Fruit fly (Drosophila melanogaster): ENCODE data around the gene CG43965.

The CG43965 gene

DNA sequence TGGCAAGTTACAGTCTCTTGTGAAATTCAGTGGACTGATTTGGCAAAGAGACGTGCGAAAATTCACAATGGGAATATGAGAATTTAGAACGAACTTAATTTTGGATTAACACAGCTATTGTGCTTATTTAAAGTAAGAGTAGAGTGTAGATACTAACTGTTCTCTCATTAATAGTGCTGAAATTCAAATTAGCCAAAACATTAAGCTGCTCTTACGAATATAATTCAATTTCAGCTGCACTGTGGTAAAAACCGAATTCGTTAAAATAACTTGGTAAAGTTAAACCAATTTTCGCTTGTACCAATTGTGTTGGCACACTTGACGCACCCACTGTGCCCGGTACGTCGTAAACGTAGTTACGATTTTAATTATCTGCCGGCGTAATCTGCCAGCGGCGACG is 42.3 kb upstream of the CG43965 start (continued):
- TF ChIP-seq Scr (GFP tag; IDR thresholded peaks at IDR 0.05; ENCODE audit: partially characterized antibody) (no peak), CG12236 (GFP tag; optimal IDR thresholded peaks at IDR 0.05) (no peak), nau (GFP tag; optimal IDR thresholded peaks at IDR 0.05) (peak; percentile 25), HmgZ (tag; optimal IDR thresholded peaks at IDR 0.05) (peak; percentile 56), CG17359 (tag; optimal IDR thresholded peaks at IDR 0.05) (peak; percentile 14), CG34422 (GFP tag; IDR thresholded peaks at IDR 0.05) (no peak), CG6175 (GFP tag; IDR thresholded peaks at IDR 0.05) (no peak), Sox100B (GFP tag; optimal IDR thresholded peaks at IDR 0.05) (peak; percentile 14), ewg (GFP tag; optimal IDR thresholded peaks at IDR 0.05) (no peak), CG10321 (GFP tag; IDR thresholded peaks at IDR 0.05) (no peak), CG7271 (tag; optimal IDR thresholded peaks at IDR 0.05) (no peak), CG7556 (GFP tag; optimal IDR thresholded peaks at IDR 0.05) (peak; percentile 64), ase (GFP tag; IDR thresholded peaks at IDR 0.05) (no peak), CG1792 (GFP tag; optimal IDR thresholded peaks at IDR 0.05) (no peak), CG2116 (GFP tag; optimal IDR thresholded peaks at IDR 0.05) (no peak), CG1603 (tag; optimal IDR thresholded peaks at IDR 0.05) (peak; percentile 15), corto (GFP tag; optimal IDR thresholded peaks at IDR 0.05) (no peak), zen2 (GFP tag; IDR thresholded peaks at IDR 0.05; ENCODE audit: partially characterized antibody) (no peak), CG14441 (GFP tag; IDR thresholded peaks at IDR 0.05) (peak; percentile 38; the same call in 1 of the 2 replicates), pb (GFP tag; optimal IDR thresholded peaks at IDR 0.05) (no peak), CG8944 (GFP tag; optimal IDR thresholded peaks at IDR 0.05) (no peak), CG8359 (GFP tag; optimal IDR thresholded peaks at IDR 0.05; ENCODE audit: borderline replicate concordance) (no peak), CG7963 (GFP tag; IDR thresholded peaks at IDR 0.05; ENCODE audit: partially characterized antibody) (no peak), gsb-n (tag; optimal IDR thresholded peaks at IDR 0.05) (no peak), CoRest (tag; optimal IDR thresholded peaks at IDR 0.05) (peak; percentile 67), Rx (GFP tag; IDR thresholded peaks at IDR 0.05) (no peak), CG17361 (GFP tag; IDR thresholded peaks at IDR 0.05) (peak; percentile 45; the same call in 2 of the 3 replicates), Fer3 (tag; optimal IDR thresholded peaks at IDR 0.05) (peak; percentile 35), CG12104 (GFP tag; optimal IDR thresholded peaks at IDR 0.05) (peak; percentile 16), salm (tag; optimal IDR thresholded peaks at IDR 0.05) (no peak), CG42726 (GFP tag; IDR thresholded peaks at IDR 0.05; ENCODE audit: partially characterized antibody) (no peak), exex (tag; optimal IDR thresholded peaks at IDR 0.05) (no peak), CG2889 (GFP tag; IDR thresholded peaks at IDR 0.05) (peak; percentile 46; the same call in 2 of the 3 replicates), CG3847 (GFP tag; IDR thresholded peaks at IDR 0.05) (peak; percentile 59), CG32767 (GFP tag; IDR thresholded peaks at IDR 0.05) (peak; percentile 48; the same call in 1 of the 2 replicates), dpn (GFP tag; optimal IDR thresholded peaks at IDR 0.05) (peak in 1 of 2 experiments; percentile 23), trem (tag; optimal IDR thresholded peaks at IDR 0.05) (no peak), Hand (GFP tag; optimal IDR thresholded peaks at IDR 0.05) (peak; percentile 39), CG9215 (GFP tag; IDR thresholded peaks at IDR 0.05) (peak; percentile 62), croc (GFP tag; conservative IDR thresholded peaks at IDR 0.05) (no peak), HLH3B (GFP tag; IDR thresholded peaks at IDR 0.05) (no peak), NC2β (GFP tag; optimal IDR thresholded peaks at IDR 0.05) (no peak), run (tag; optimal IDR thresholded peaks at IDR 0.05) (no peak), row (GFP tag; IDR thresholded peaks at IDR 0.05) (peak; percentile 70), tio (GFP tag; optimal IDR thresholded peaks at IDR 0.05) (peak; percentile 37), CG5953 (GFP tag; IDR thresholded peaks at IDR 0.05) (no peak), knrl (GFP tag; IDR thresholded peaks at IDR 0.05; ENCODE audit: partially characterized antibody) (no peak), CG1647 (GFP tag; optimal IDR thresholded peaks at IDR 0.05) (no peak), fru (optimal IDR thresholded peaks at IDR 0.05) (no peak), CG31365 (tag; optimal IDR thresholded peaks at IDR 0.05) (no peak), unpg (GFP tag; optimal IDR thresholded peaks at IDR 0.05) (peak; percentile 28)
